Fruit fly (Drosophila melanogaster) whole organism, embryonic: ENCODE measurements around the gene bys.
A peak's percentile ranks its signal among the peaks of the same experiment; 100 is the strongest.

ENCODE experiments used
- Aef1 ChIP-seq: fragments of 200-800 bp; sonication (Bioruptor generic); IDR thresholded peaks from 3 replicates; pipeline ENCODE4 v1.3.6; 2022; ENCODE audit warnings: missing biosample characterization, missing genetic modification characterization
- Antp ChIP-seq: fragments of 200-800 bp; sonication (Bioruptor generic); optimal IDR thresholded peaks from 3 replicates; lab custom pipeline; 2016; ENCODE audit warnings: missing biosample characterization, missing genetic modification characterization
- Asciz ChIP-seq: fragments of 200-800 bp; sonication (Bioruptor generic); optimal IDR thresholded peaks from 2 replicates; lab custom pipeline; 2017; ENCODE audit warnings: missing biosample characterization, mild to moderate bottlenecking, missing genetic modification characterization, missing genetic modification reagents
- BEAF-32 ChIP-seq: fragments of 200-800 bp; sonication (Bioruptor generic); optimal IDR thresholded peaks from 3 replicates; lab custom pipeline; 2017; ENCODE audit warnings: missing biosample characterization, missing genetic modification characterization, mild to moderate bottlenecking, moderate library complexity, missing genetic modification reagents
- CG10654 ChIP-seq: fragments of 200-800 bp; sonication (Bioruptor generic); optimal IDR thresholded peaks from 2 replicates; lab custom pipeline; 2016; ENCODE audit warnings: missing biosample characterization, missing genetic modification characterization
- CG11085 ChIP-seq: fragments of 200-800 bp; sonication (Bioruptor generic); IDR thresholded peaks from 2 replicates; pipeline ENCODE4 v1.3.6; 2022; ENCODE audit warnings: missing biosample characterization, missing genetic modification characterization
- CG11093 ChIP-seq: fragments of 200-800 bp; sonication (Bioruptor generic); IDR thresholded peaks from 3 replicates; pipeline ENCODE4 v1.3.6; 2022; ENCODE audit warnings: missing biosample characterization, missing genetic modification characterization
- CG12659 ChIP-seq: fragments of 200-800 bp; sonication (Bioruptor generic); optimal IDR thresholded peaks from 3 replicates; lab custom pipeline; 2017; ENCODE audit warnings: mild to moderate bottlenecking, missing biosample characterization, missing genetic modification reagents, missing genetic modification characterization
- CG12744 ChIP-seq: fragments of 200-800 bp; sonication (Bioruptor generic); optimal IDR thresholded peaks from 2 replicates; lab custom pipeline; 2016; ENCODE audit warnings: missing biosample characterization, missing genetic modification characterization
- CG12769 ChIP-seq: fragments of 200-800 bp; sonication (Bioruptor generic); optimal IDR thresholded peaks from 2 replicates; lab custom pipeline; 2019; ENCODE audit warnings: missing biosample characterization, mild to moderate bottlenecking, missing genetic modification characterization, moderate library complexity
- CG14860 ChIP-seq: fragments of 200-800 bp; sonication (Bioruptor generic); IDR thresholded peaks from 3 replicates; pipeline ENCODE4 v1.3.6; 2022; ENCODE audit warnings: missing biosample characterization, missing genetic modification characterization; ENCODE audit not compliant: partially characterized antibody
- CG17186 ChIP-seq: fragments of 200-800 bp; sonication (Bioruptor generic); optimal IDR thresholded peaks from 3 replicates; lab custom pipeline; 2017; ENCODE audit warnings: missing biosample characterization, missing genetic modification reagents, missing genetic modification characterization
- CG17328 ChIP-seq: fragments of 200-800 bp; sonication (Bioruptor generic); IDR thresholded peaks from 2 replicates; pipeline ENCODE4 v1.3.6; 2022; ENCODE audit warnings: missing biosample characterization, missing genetic modification characterization
- CG17361 ChIP-seq: fragments of 200-800 bp; sonication (Bioruptor generic); IDR thresholded peaks from 3 replicates; pipeline ENCODE4 v1.3.6; 2022; ENCODE audit warnings: missing biosample characterization, missing genetic modification characterization
- CG2889 ChIP-seq: fragments of 200-800 bp; sonication (Bioruptor generic); IDR thresholded peaks from 3 replicates; pipeline ENCODE4 v1.3.6; 2022; ENCODE audit warnings: missing biosample characterization, missing genetic modification characterization
- CG31224 ChIP-seq: fragments of 200-800 bp; sonication (Bioruptor generic); IDR thresholded peaks from 2 replicates; pipeline ENCODE4 v1.3.6; 2022; ENCODE audit warnings: missing biosample characterization, missing genetic modification characterization
- CG5953 ChIP-seq: fragments of 200-800 bp; sonication (Bioruptor generic); IDR thresholded peaks from 2 replicates; pipeline ENCODE4 v1.3.6; 2022; ENCODE audit warnings: missing biosample characterization, missing genetic modification characterization
- CG6683 ChIP-seq: fragments of 200-800 bp; sonication (Bioruptor generic); optimal IDR thresholded peaks from 2 replicates; lab custom pipeline; 2017; ENCODE audit warnings: missing biosample characterization, mild to moderate bottlenecking, missing genetic modification characterization, missing genetic modification reagents
- CG6813 ChIP-seq: fragments of 200-800 bp; sonication (Bioruptor generic); optimal IDR thresholded peaks from 2 replicates; lab custom pipeline; 2017; ENCODE audit warnings: missing biosample characterization, missing genetic modification characterization, mild to moderate bottlenecking, moderate library complexity, missing genetic modification reagents
- CG7357 ChIP-seq: fragments of 200-800 bp; sonication (Bioruptor generic); IDR thresholded peaks from 3 replicates; pipeline ENCODE4 v1.3.6; 2022; ENCODE audit warnings: missing biosample characterization, missing genetic modification characterization
- CG8478 ChIP-seq: fragments of >200 bp; optimal IDR thresholded peaks from 2 replicates; lab custom pipeline; 2018
- CG9609 ChIP-seq: fragments of 200-800 bp; sonication (Bioruptor generic); optimal IDR thresholded peaks from 3 replicates; lab custom pipeline; 2016; ENCODE audit warnings: missing biosample characterization, missing genetic modification characterization
- CTCF ChIP-seq: fragments of 200-800 bp; sonication (Bioruptor generic); optimal IDR thresholded peaks from 2 replicates; lab custom pipeline; 2017; ENCODE audit warnings: missing biosample characterization, mild to moderate bottlenecking, missing genetic modification characterization, moderate library complexity
- Dbx ChIP-seq: fragments of 200-800 bp; sonication (Bioruptor generic); IDR thresholded peaks from 3 replicates; pipeline ENCODE4 v1.3.6; 2022; ENCODE audit warnings: missing biosample characterization, missing genetic modification characterization
- Dll ChIP-seq: fragments of 200-800 bp; sonication (Bioruptor generic); IDR thresholded peaks from 4 replicates; pipeline ENCODE4 v1.3.6; 2022; ENCODE audit warnings: missing biosample characterization, missing genetic modification characterization; ENCODE audit not compliant: partially characterized antibody
- Hand ChIP-seq: fragments of 200-800 bp; sonication (Bioruptor generic); optimal IDR thresholded peaks from 2 replicates; lab custom pipeline; 2017; ENCODE audit warnings: mild to moderate bottlenecking, missing biosample characterization, missing genetic modification reagents, missing genetic modification characterization
- Hey ChIP-seq: fragments of 200-800 bp; sonication (Bioruptor generic); optimal IDR thresholded peaks from 3 replicates; lab custom pipeline; 2018; ENCODE audit warnings: missing biosample characterization, mild to moderate bottlenecking, missing genetic modification characterization
- Lim3 ChIP-seq: fragments of 200-800 bp; sonication (Bioruptor generic); IDR thresholded peaks from 2 replicates; pipeline ENCODE4 v1.3.6; 2022; ENCODE audit warnings: missing biosample characterization, missing genetic modification characterization
- Mrtf ChIP-seq: fragments of 200-800 bp; sonication (Bioruptor generic); IDR thresholded peaks from 3 replicates; pipeline ENCODE4 v1.3.6; 2022; ENCODE audit warnings: missing biosample characterization, missing genetic modification characterization
- NC2α ChIP-seq: fragments of 200-800 bp; sonication (Bioruptor generic); optimal IDR thresholded peaks from 2 replicates; lab custom pipeline; 2016; ENCODE audit warnings: missing biosample characterization, missing genetic modification characterization
- NK7.1 ChIP-seq: fragments of 200-800 bp; sonication (Bioruptor generic); optimal IDR thresholded peaks from 3 replicates; lab custom pipeline; 2016; ENCODE audit warnings: missing biosample characterization, missing genetic modification characterization
- NfI ChIP-seq: fragments of 200-800 bp; sonication (Bioruptor generic); optimal IDR thresholded peaks from 3 replicates; lab custom pipeline; 2018; ENCODE audit warnings: missing biosample characterization, mild to moderate bottlenecking, missing genetic modification characterization, moderate library complexity
- Six4 ChIP-seq: fragments of 200-800 bp; sonication (Bioruptor generic); optimal IDR thresholded peaks from 2 replicates; lab custom pipeline; 2016; ENCODE audit warnings: missing biosample characterization, missing genetic modification characterization
- Taf1 ChIP-seq: fragments of 200-800 bp; sonication (Bioruptor generic); IDR thresholded peaks from 2 replicates; pipeline ENCODE4 v1.3.6; 2022; ENCODE audit warnings: missing biosample characterization, missing genetic modification characterization
- Tbp ChIP-seq: fragments of >200 bp; optimal IDR thresholded peaks from 2 replicates; lab custom pipeline; 2018; ENCODE audit warnings: missing biosample characterization, missing genetic modification characterization
- aop ChIP-seq: fragments of 200-800 bp; sonication (Bioruptor generic); IDR thresholded peaks from 2 replicates; pipeline ENCODE4 v1.3.6; 2022; ENCODE audit warnings: missing biosample characterization, missing genetic modification characterization
- cad ChIP-seq: fragments of >200 bp; optimal IDR thresholded peaks from 2 replicates; lab custom pipeline; 2017; ENCODE audit warnings: missing biosample characterization, missing genetic modification characterization
- crp ChIP-seq, 2 experiments: fragments of 200-800 bp; sonication (Bioruptor generic); optimal IDR thresholded peaks; 2 replicates in 1 of 2; 3 replicates in 1 of 2; lab custom pipeline; 2017; ENCODE audit warnings: missing biosample characterization in 2 of 2, missing genetic modification characterization in 2 of 2, mild to moderate bottlenecking in 1 of 2, moderate library complexity in 1 of 2
- dati ChIP-seq: fragments of 200-800 bp; sonication (Bioruptor generic); IDR thresholded peaks from 2 replicates; pipeline ENCODE4 v1.3.6; 2022; ENCODE audit warnings: missing biosample characterization, missing genetic modification characterization
- dimm ChIP-seq: fragments of 200-800 bp; sonication (Bioruptor generic); IDR thresholded peaks from 2 replicates; pipeline ENCODE4 v1.3.6; 2022; ENCODE audit warnings: missing biosample characterization, missing genetic modification characterization
- dysf ChIP-seq: fragments of 200-800 bp; sonication (Bioruptor generic); IDR thresholded peaks from 3 replicates; pipeline ENCODE4 v1.3.6; 2022; ENCODE audit warnings: missing biosample characterization, missing genetic modification characterization
- ems ChIP-seq: fragments of 200-800 bp; sonication (Bioruptor generic); optimal IDR thresholded peaks from 3 replicates; lab custom pipeline; 2016; ENCODE audit warnings: missing biosample characterization, missing genetic modification characterization
- fd102C ChIP-seq: fragments of 200-800 bp; sonication (Bioruptor generic); optimal IDR thresholded peaks from 2 replicates; lab custom pipeline; 2018; ENCODE audit warnings: missing biosample characterization, mild to moderate bottlenecking, missing genetic modification characterization, moderate library complexity
- gcm ChIP-seq: fragments of 200-800 bp; sonication (Bioruptor generic); optimal IDR thresholded peaks from 2 replicates; lab custom pipeline; 2019; ENCODE audit warnings: missing biosample characterization, mild to moderate bottlenecking, missing genetic modification characterization, moderate library complexity
- gem ChIP-seq: fragments of 200-800 bp; sonication (Bioruptor generic); optimal IDR thresholded peaks from 2 replicates; lab custom pipeline; 2019; ENCODE audit warnings: missing biosample characterization, mild to moderate bottlenecking, missing genetic modification characterization, moderate library complexity
- grau ChIP-seq: fragments of 200-800 bp; optimal IDR thresholded peaks from 3 replicates; lab custom pipeline; 2019; ENCODE audit warnings: missing biosample characterization, mild to moderate bottlenecking, missing genetic modification characterization, moderate library complexity
- insv ChIP-seq, 2 experiments: fragments of 200-800 bp; sonication (Bioruptor generic); optimal IDR thresholded peaks; 3 replicates each; lab custom pipeline; 2016 to 2018; ENCODE audit warnings: missing biosample characterization in 2 of 2, missing genetic modification characterization in 2 of 2
- nau ChIP-seq: fragments of 200-800 bp; sonication (Bioruptor generic); optimal IDR thresholded peaks from 3 replicates; lab custom pipeline; 2017; ENCODE audit warnings: missing biosample characterization, mild to moderate bottlenecking, missing genetic modification characterization, missing genetic modification reagents
- so ChIP-seq: fragments of 200-800 bp; sonication (Bioruptor generic); IDR thresholded peaks from 3 replicates; pipeline ENCODE4 v1.3.6; 2022; ENCODE audit warnings: missing biosample characterization, missing genetic modification characterization
- yki ChIP-seq: fragments of >200 bp; optimal IDR thresholded peaks from 3 replicates; lab custom pipeline; 2018
- z ChIP-seq: fragments of 200-800 bp; sonication (Bioruptor generic); IDR thresholded peaks from 3 replicates; pipeline ENCODE4 v1.3.6; 2022; ENCODE audit warnings: missing biosample characterization, missing genetic modification characterization
- zen ChIP-seq: fragments of 200-800 bp; sonication (Bioruptor generic); optimal IDR thresholded peaks from 3 replicates; lab custom pipeline; 2018; ENCODE audit warnings: missing biosample characterization, mild to moderate bottlenecking, missing genetic modification characterization, moderate library complexity

bys gene

DNA sequence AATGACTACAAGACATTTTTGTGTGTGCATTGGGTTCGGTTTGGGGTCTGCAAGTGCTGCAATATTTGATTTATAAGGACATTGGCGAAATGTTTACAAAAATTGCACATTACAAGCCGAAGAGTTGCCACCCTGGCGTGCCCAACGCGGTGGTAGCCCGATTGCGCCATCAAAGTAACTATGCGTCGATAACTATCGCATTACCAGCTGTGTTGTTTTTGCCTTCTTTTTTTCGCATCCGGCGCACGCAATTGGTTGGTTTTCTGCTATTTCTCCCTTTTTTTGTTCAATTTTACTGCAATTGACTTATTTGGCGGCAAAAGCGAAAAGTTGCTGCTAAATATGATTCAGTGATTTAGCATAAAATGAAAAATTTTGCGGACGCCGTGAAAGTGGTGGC, 33.0 kb downstream of the bys start, which contains the start of gene RpS14b (continued):
- TF ChIP-seq Taf1 (GFP tag; lab: Robert Waterston, UW) (no peak), CTCF (GFP tag; lab: Kevin White, UChicago) (peak; percentile 26), Six4 (GFP tag; lab: Kevin White, UChicago) (no peak), CG6683 (no peak), BEAF-32 (GFP tag; lab: Kevin White, UChicago) (peak; percentile 81), z (GFP tag; lab: Robert Waterston, UW) (no peak), CG11085 (GFP tag; lab: Robert Waterston, UW) (peak; percentile 68), Asciz (GFP tag; lab: Kevin White, UChicago) (peak; percentile 39), gcm (peak; percentile 18), cad (GFP tag; lab: Kevin White, UChicago) (no peak), CG31224 (GFP tag; lab: Robert Waterston, UW) (peak; percentile 47), dati (GFP tag; lab: Robert Waterston, UW) (peak; percentile 41; the same call in 1 of the 2 replicates), aop (no peak), CG8478 (no peak), CG6813 (peak; percentile 47), CG12744 (GFP tag; lab: Kevin White, UChicago) (no peak), crp (GFP tag; optimal IDR thresholded peaks at IDR 0.05; lab: Kevin White, UChicago) (peak in 1 of 2 experiments; percentile 80), grau (peak; percentile 36), CG17361 (GFP tag; lab: Robert Waterston, UW) (peak; percentile 30; the same call in 1 of the 3 replicates), CG7357 (peak; percentile 25; the same call in 1 of the 3 replicates), Dbx (peak; percentile 68), CG10654 (GFP tag; lab: Kevin White, UChicago) (peak; percentile 29), Tbp (GFP tag; lab: Kevin White, UChicago) (no peak), nau (GFP tag; lab: Kevin White, UChicago) (peak; percentile 53), Dll (peak; percentile 70), NfI (GFP tag; lab: Kevin White, UChicago) (peak; percentile 85), yki (lab: Kevin White, UChicago) (no peak), CG12659 (peak; percentile 90), zen (tag; lab: Kevin White, UChicago) (peak; percentile 25), CG9609 (GFP tag; lab: Kevin White, UChicago) (peak; percentile 53), Hand (GFP tag; lab: Kevin White, UChicago) (no peak), CG14860 (GFP tag; lab: Robert Waterston, UW) (peak; percentile 55; the same call in 2 of the 3 replicates), Aef1 (GFP tag; lab: Robert Waterston, UW) (peak; percentile 70), insv (GFP tag; optimal IDR thresholded peaks at IDR 0.05; lab: Kevin White, UChicago) (peak in 1 of 2 experiments; percentile 43), Lim3 (GFP tag; lab: Robert Waterston, UW) (no peak), CG17328 (GFP tag; lab: Robert Waterston, UW) (peak; percentile 79), ems (peak; percentile 41), NK7.1 (peak; percentile 43), NC2α (GFP tag; lab: Kevin White, UChicago) (no peak), CG17186 (GFP tag; lab: Kevin White, UChicago) (peak; percentile 90), CG2889 (peak; percentile 53; the same call in 1 of the 3 replicates), CG11093 (GFP tag; lab: Robert Waterston, UW) (no peak), fd102C (no peak), CG12769 (tag; lab: Kevin White, UChicago) (peak; percentile 37), gem (tag; lab: Kevin White, UChicago) (peak; percentile 23), CG5953 (no peak), Antp (GFP tag; lab: Kevin White, UChicago) (peak; percentile 54), Mrtf (GFP tag; lab: Robert Waterston, UW) (0 out of 3 replicates have a peak, but pooled peaks have one; percentile 43), so (GFP tag; lab: Robert Waterston, UW) (peak; percentile 72; the same call in 1 of the 3 replicates), dysf (GFP tag; lab: Robert Waterston, UW) (peak; percentile 65; the same call in 2 of the 3 replicates), Hey (tag; lab: Kevin White, UChicago) (peak; percentile 52), dimm (GFP tag; lab: Robert Waterston, UW) (no peak)
